Worm (Caenorhabditis elegans): ENCODE data around the gene nhx-9.

nhx-9 gene

DNA sequence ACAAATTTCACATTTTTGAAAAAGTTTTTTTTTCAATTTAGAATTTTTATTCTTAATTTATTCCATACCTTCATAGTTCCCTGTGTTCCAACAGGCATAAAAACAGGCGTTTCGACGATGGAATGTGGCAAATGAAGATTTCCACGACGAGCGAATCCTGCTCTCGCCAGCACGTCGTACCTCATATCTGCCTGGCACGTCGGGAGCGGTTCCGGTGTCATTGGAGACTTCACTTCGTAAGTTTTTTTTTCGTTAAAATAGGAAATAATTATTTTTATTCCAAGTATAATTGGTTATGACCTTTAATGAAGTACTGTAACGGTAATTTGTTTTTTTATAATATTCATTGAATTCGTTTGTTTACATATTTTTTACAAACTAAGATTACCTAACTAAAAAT lies 28.9 kb downstream of the nhx-9 start, which contains the start of gene tgt-1:
Gene tgt-1 (minus strand): TSS at position 232 of the 400 bp plus-strand sequence.
- TF ChIP-seq ama-1 (optimal IDR thresholded peaks at IDR 0.05) = no peak
- no peak for TF ChIP-seq R02D3.7 (tag; optimal IDR thresholded peaks at IDR 0.05)
- no peak for TF ChIP-seq skn-1 (tag; optimal IDR thresholded peaks at IDR 0.05)
- TF ChIP-seq pha-4 (tag; optimal IDR thresholded peaks at IDR 0.05) = no peak

DNA sequence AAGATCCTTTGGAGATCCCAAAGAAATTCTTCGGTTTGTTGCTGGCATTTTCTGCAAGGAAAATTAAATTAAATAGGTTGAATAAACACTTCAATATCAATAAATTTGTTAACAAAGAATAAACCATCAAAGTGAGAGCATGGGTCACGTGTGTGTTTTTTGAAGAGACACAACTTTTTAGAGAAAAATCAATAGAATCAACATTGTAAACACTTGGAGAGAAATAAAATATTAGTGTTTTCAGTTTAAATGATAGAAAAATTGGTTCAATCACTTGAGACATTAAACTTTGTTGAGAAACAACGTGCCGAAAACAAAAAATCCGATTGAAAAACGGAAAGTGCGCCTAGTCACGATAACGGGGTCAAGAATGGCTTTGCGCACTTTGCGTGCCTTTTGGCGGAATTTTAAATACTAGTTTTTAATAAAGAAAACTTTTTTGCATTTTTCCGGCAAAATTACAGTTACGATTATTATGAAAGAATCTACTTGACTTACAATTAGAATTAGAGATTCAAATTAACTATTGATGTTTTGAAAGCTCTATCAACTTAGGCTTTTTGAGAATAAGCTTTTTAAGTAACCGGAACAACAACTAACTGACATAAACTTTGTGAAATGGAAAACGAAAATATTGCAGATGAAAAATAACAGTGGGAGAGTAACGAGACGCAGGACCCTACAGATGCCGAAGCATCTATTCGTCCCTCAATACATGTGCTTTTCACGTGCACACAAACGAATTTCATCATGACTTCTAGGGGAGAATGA lies 31.0 kb downstream of the nhx-9 start, which contains the start of gene ZK829.7:
Gene ZK829.7 (minus strand): TSS at position 51 of the 771 bp plus-strand sequence.
- peak; percentile 46 for TF ChIP-seq jun-1 (tag; optimal IDR thresholded peaks at IDR 0.05)
- TF ChIP-seq tbx-2 (tag; optimal IDR thresholded peaks at IDR 0.05) = peak; percentile 52
- TF ChIP-seq pqm-1 (tag; optimal IDR thresholded peaks at IDR 0.05) = no peak
- no peak for TF ChIP-seq lin-39 (tag; optimal IDR thresholded peaks at IDR 0.05)
- TF ChIP-seq ztf-11 (tag; optimal IDR thresholded peaks at IDR 0.05) = no peak
- TF ChIP-seq mml-1 (tag; optimal IDR thresholded peaks at IDR 0.05) = peak; percentile 98
- TF ChIP-seq ceh-9 (tag; optimal IDR thresholded peaks at IDR 0.05) = no peak
- TF ChIP-seq ceh-28 (tag; optimal IDR thresholded peaks at IDR 0.05) = peak; percentile 56
- TF ChIP-seq ceh-82 (tag; optimal IDR thresholded peaks at IDR 0.05) = peak; percentile 60
- peak; percentile 59 for TF ChIP-seq lsy-12 (tag; optimal IDR thresholded peaks at IDR 0.05)
- TF ChIP-seq elt-2 (tag; optimal IDR thresholded peaks at IDR 0.05) = peak; percentile 44
- TF ChIP-seq daf-12 (tag; optimal IDR thresholded peaks at IDR 0.05) = no peak
- peak; percentile 16 for TF ChIP-seq nhr-25 (tag; optimal IDR thresholded peaks at IDR 0.05)
- TF ChIP-seq ama-1 (optimal IDR thresholded peaks at IDR 0.05) = no peak
- TF ChIP-seq nhr-67 (tag; optimal IDR thresholded peaks at IDR 0.05) = no peak
- no peak for TF ChIP-seq fos-1 (tag; optimal IDR thresholded peaks at IDR 0.05)
- TF ChIP-seq pha-4 (tag; optimal IDR thresholded peaks at IDR 0.05) = peak; percentile 88
- peak; percentile 49 for TF ChIP-seq R02D3.7 (tag; optimal IDR thresholded peaks at IDR 0.05)
- peak; percentile 39 for TF ChIP-seq nfya-1 (tag; optimal IDR thresholded peaks at IDR 0.05; ENCODE audit: insufficient read depth)
- TF ChIP-seq lin-15B (tag; optimal IDR thresholded peaks at IDR 0.05) = peak; percentile 76
- peak; percentile 90 for TF ChIP-seq nhr-23 (tag; optimal IDR thresholded peaks at IDR 0.05)
- peak; percentile 32 for TF ChIP-seq nhr-43 (tag; optimal IDR thresholded peaks at IDR 0.05; ENCODE audit: poor library complexity, severe bottlenecking)
- peak; percentile 11 for TF ChIP-seq nhr-237 (tag; optimal IDR thresholded peaks at IDR 0.05)
- peak; percentile 60 for TF ChIP-seq hmg-11 (tag; optimal IDR thresholded peaks at IDR 0.05)
- no peak for TF ChIP-seq nhr-12 (tag; optimal IDR thresholded peaks at IDR 0.05)
- peak in 1 of 3 experiments; percentile 26 for TF ChIP-seq elt-3 (tag; optimal IDR thresholded peaks at IDR 0.05)
- peak; percentile 29 for TF ChIP-seq snpc-4 (tag; optimal IDR thresholded peaks at IDR 0.05)

DNA sequence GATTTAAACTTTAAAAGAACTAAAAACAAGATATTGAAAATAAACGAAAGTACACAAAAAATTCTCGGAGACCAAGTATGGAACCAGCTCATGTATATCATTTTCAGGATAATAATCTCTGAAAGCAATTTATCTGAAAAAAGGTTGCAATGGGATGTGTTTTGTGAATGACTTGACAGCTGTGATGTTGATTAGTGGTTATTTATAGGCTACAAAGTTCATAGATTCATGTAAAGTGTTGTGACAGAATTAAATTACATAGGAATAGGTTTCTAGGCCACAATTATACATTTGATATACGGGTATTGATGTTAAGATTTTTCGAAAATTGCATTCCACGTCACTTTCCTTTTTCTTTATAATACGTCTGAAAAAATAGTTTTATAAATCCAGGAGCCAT lies 34.7 kb downstream of the nhx-9 start, which contains the start of gene srj-1:
Gene srj-1 (minus strand): TSS at position 101 of the 400 bp plus-strand sequence.
- TF ChIP-seq fkh-2 (tag; optimal IDR thresholded peaks at IDR 0.05) = no peak
- TF ChIP-seq ceh-82 (tag; optimal IDR thresholded peaks at IDR 0.05) = no peak
- TF ChIP-seq elt-2 (tag; optimal IDR thresholded peaks at IDR 0.05) = no peak
- peak; percentile 49 for TF ChIP-seq nhr-11 (tag; optimal IDR thresholded peaks at IDR 0.05)
- no peak for TF ChIP-seq nhr-23 (tag; optimal IDR thresholded peaks at IDR 0.05)
- no peak for TF ChIP-seq ceh-28 (tag; optimal IDR thresholded peaks at IDR 0.05)

DNA sequence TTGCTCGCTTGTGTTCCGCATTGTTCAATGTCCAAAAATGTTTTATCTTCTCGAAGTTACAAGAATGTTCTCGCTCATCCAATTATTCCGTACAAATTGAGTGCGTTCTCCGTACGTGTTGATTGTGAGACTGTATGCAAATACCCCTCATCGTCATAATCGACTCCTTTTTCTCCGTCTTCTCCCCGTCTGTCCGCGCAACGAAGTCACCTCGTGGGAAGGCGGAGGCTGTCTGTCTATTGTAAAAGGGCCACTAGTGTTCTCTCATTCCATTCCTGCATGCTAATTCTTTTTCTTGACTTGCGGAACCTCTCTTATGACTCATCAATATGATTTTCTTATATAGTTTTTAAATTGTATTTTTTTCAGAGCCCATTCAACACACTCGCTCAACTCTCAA lies 39.5 kb downstream of the nhx-9 start, which contains the start of gene ZK829.9:
Gene ZK829.9 (plus strand): TSS at position 364 of the 400 bp plus-strand sequence.
- TF ChIP-seq ceh-16 (tag; optimal IDR thresholded peaks at IDR 0.05) (no peak), fkh-2 (tag; optimal IDR thresholded peaks at IDR 0.05) (no peak), ceh-82 (tag; optimal IDR thresholded peaks at IDR 0.05) (no peak), jun-1 (tag; optimal IDR thresholded peaks at IDR 0.05) (no peak), eor-1 (tag; optimal IDR thresholded peaks at IDR 0.05) (no peak), pqm-1 (tag; optimal IDR thresholded peaks at IDR 0.05) (no peak), elt-2 (tag; optimal IDR thresholded peaks at IDR 0.05) (no peak), unc-39 (tag; optimal IDR thresholded peaks at IDR 0.05) (no peak), mdl-1 (tag; optimal IDR thresholded peaks at IDR 0.05) (no peak), egl-5 (tag; optimal IDR thresholded peaks at IDR 0.05) (no peak), pha-4 (tag; optimal IDR thresholded peaks at IDR 0.05) (no peak), nhr-11 (tag; optimal IDR thresholded peaks at IDR 0.05) (no peak), ZK546.5 (tag; optimal IDR thresholded peaks at IDR 0.05) (no peak), nhr-76 (tag; optimal IDR thresholded peaks at IDR 0.05) (no peak), hmg-11 (tag; optimal IDR thresholded peaks at IDR 0.05) (no peak), ama-1 (optimal IDR thresholded peaks at IDR 0.05) (no peak), sea-2 (GFP tag; optimal IDR thresholded peaks at IDR 0.05) (no peak), elt-3 (tag; optimal IDR thresholded peaks at IDR 0.05) (no peak), lin-15B (tag; optimal IDR thresholded peaks at IDR 0.05) (no peak), lin-39 (tag; optimal IDR thresholded peaks at IDR 0.05) (no peak)

Data from whole organism, L3 larva.